Fruit fly (Drosophila melanogaster): ENCODE data around the gene Alr.

Gene Alr

DNA sequence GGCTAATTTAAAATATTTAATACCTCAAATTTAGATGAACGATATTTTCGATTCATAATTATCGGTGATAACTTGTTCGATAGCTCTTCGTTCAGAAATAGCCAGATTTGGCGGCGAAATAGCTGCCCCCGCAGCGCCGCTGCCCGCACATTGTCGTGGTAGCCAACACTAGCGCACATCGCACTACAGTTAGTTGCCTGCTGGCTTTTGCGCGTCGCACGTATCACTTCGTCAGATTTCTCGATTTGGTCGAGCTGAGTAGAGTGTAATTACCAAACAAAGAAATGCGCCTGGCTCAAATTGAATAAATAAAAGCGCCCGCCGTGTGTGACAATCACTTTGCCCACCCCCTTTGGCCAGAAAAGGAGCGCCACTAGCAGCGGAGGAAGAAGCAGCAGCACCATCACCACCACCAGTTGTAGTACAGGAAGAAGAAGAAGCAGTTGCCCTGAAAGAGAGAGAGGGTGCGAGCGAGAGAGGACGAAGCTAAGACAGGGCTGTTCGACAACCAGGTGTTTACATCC, 2.6 kb downstream of the Alr start, which contains the start of gene Abcd3 (continued):
- TF ChIP-seq CG3847 (GFP tag; IDR thresholded peaks at IDR 0.05) (peak; percentile 33; the same call in 1 of the 2 replicates), dati (GFP tag; IDR thresholded peaks at IDR 0.05) (no peak), MTF-1 (GFP tag; optimal IDR thresholded peaks at IDR 0.05; ENCODE audit: borderline replicate concordance) (peak; percentile 37), Deaf1 (tag; optimal IDR thresholded peaks at IDR 0.05) (peak; percentile 42), CG1024 (GFP tag; IDR thresholded peaks at IDR 0.05) (0 out of 2 replicates have a peak, but pooled peaks have one; percentile 28), fd96Cb (tag; optimal IDR thresholded peaks at IDR 0.05) (no peak), chinmo (GFP tag; IDR thresholded peaks at IDR 0.05; ENCODE audit: partially characterized antibody) (peak; percentile 91), gt (GFP tag; IDR thresholded peaks at IDR 0.05) (no peak), CG18764 (GFP tag; optimal IDR thresholded peaks at IDR 0.05) (no peak), bbx (GFP tag; IDR thresholded peaks at IDR 0.05; ENCODE audit: partially characterized antibody) (peak; percentile 65), luna (GFP tag; optimal IDR thresholded peaks at IDR 0.05) (no peak), Jarid2 (GFP tag; optimal IDR thresholded peaks at IDR 0.05) (peak; percentile 91), CG3065 (GFP tag; optimal IDR thresholded peaks at IDR 0.05) (no peak), CG9817 (tag; optimal IDR thresholded peaks at IDR 0.05) (peak; percentile 5), emc (GFP tag; optimal IDR thresholded peaks at IDR 0.05) (no peak), CG10543 (GFP tag; optimal IDR thresholded peaks at IDR 0.05) (peak; percentile 72), CG1603 (tag; optimal IDR thresholded peaks at IDR 0.05) (peak; percentile 49), sisA (GFP tag; IDR thresholded peaks at IDR 0.05) (no peak), C15 (GFP tag; IDR thresholded peaks at IDR 0.05) (no peak), maf-S (GFP tag; optimal IDR thresholded peaks at IDR 0.05) (no peak), tin (GFP tag; optimal IDR thresholded peaks at IDR 0.05) (no peak), CG33213 (GFP tag; optimal IDR thresholded peaks at IDR 0.05) (peak; percentile 23), CG7357 (GFP tag; IDR thresholded peaks at IDR 0.05) (no peak), mirr (GFP tag; optimal IDR thresholded peaks at IDR 0.05) (peak; percentile 60), peb (GFP tag; IDR thresholded peaks at IDR 0.05) (no peak), ham (GFP tag; IDR thresholded peaks at IDR 0.05) (no peak), CG14710 (tag; optimal IDR thresholded peaks at IDR 0.05) (peak; percentile 38), CG16813 (GFP tag; IDR thresholded peaks at IDR 0.05; ENCODE audit: partially characterized antibody) (peak; percentile 60; the same call in 2 of the 3 replicates), h (optimal IDR thresholded peaks at IDR 0.05) (no peak), Abd-B (GFP tag; optimal IDR thresholded peaks at IDR 0.05) (no peak), sima (GFP tag; optimal IDR thresholded peaks at IDR 0.05) (no peak), CG18619 (GFP tag; optimal IDR thresholded peaks at IDR 0.05) (peak; percentile 23), CG6854 (GFP tag; optimal IDR thresholded peaks at IDR 0.05) (peak; percentile 46), HmgZ (tag; optimal IDR thresholded peaks at IDR 0.05) (peak; percentile 64), chif (GFP tag; optimal IDR thresholded peaks at IDR 0.05) (peak in 1 of 2 experiments; percentile 0), CG1233 (GFP tag; optimal IDR thresholded peaks at IDR 0.05) (no peak), z (GFP tag; IDR thresholded peaks at IDR 0.05) (0 out of 3 replicates have a peak, but pooled peaks have one; percentile 40), inv (GFP tag; IDR thresholded peaks at IDR 0.05; ENCODE audit: partially characterized antibody) (peak; percentile 53), CG3838 (GFP tag; optimal IDR thresholded peaks at IDR 0.05) (no peak), HLH54F (GFP tag; optimal IDR thresholded peaks at IDR 0.05) (peak; percentile 39), CG9437 (GFP tag; optimal IDR thresholded peaks at IDR 0.05) (no peak), shn (GFP tag; optimal IDR thresholded peaks at IDR 0.05) (peak; percentile 1), NC2β (GFP tag; optimal IDR thresholded peaks at IDR 0.05) (peak; percentile 39), Ptx1 (GFP tag; IDR thresholded peaks at IDR 0.05) (no peak), ERR (GFP tag; optimal IDR thresholded peaks at IDR 0.05) (peak; percentile 28), CG11723 (GFP tag; optimal IDR thresholded peaks at IDR 0.05) (peak; percentile 28), cato (GFP tag; optimal IDR thresholded peaks at IDR 0.05; ENCODE audit: borderline replicate concordance) (no peak), toy (GFP tag; IDR thresholded peaks at IDR 0.05) (no peak), nau (GFP tag; optimal IDR thresholded peaks at IDR 0.05) (peak; percentile 54), CG11093 (GFP tag; IDR thresholded peaks at IDR 0.05) (no peak), Myb (GFP tag; optimal IDR thresholded peaks at IDR 0.05) (no peak)
